Worm (Caenorhabditis elegans): ENCODE measurements around the gene Y57A10C.8.

Gene Y57A10C.8

ce11 chrII:12432356-12432755 lies 2.7 kb upstream of the Y57A10C.8 start, which contains the start of gene dct-12:
dct-12 (minus strand) TSS chrII:12432456.
- TF ChIP-seq sox-4 (tag; optimal IDR thresholded peaks at IDR 0.05) (no peak), elt-2 (tag; optimal IDR thresholded peaks at IDR 0.05) (no peak), pros-1 (tag; optimal IDR thresholded peaks at IDR 0.05) (no peak), eyg-1 (tag; optimal IDR thresholded peaks at IDR 0.05) (no peak), ceh-24 (tag; optimal IDR thresholded peaks at IDR 0.05) (no peak), dmd-4 (tag; optimal IDR thresholded peaks at IDR 0.05; ENCODE audit: borderline replicate concordance) (no peak), nfya-1 (tag; optimal IDR thresholded peaks at IDR 0.05) (no peak), ceh-14 (tag; optimal IDR thresholded peaks at IDR 0.05) (no peak), lin-11 (tag; optimal IDR thresholded peaks at IDR 0.05) (no peak), ceh-2 (tag; optimal IDR thresholded peaks at IDR 0.05) (no peak), sox-2 (GFP tag; IDR thresholded peaks at IDR 0.05) (no peak), ets-4 (tag; optimal IDR thresholded peaks at IDR 0.05) (no peak)

- no peak for TF ChIP-seq npax-4 (tag; optimal IDR thresholded peaks at IDR 0.05)
- peak; percentile 76 for TF ChIP-seq elt-2 (tag; optimal IDR thresholded peaks at IDR 0.05)
- no peak for TF ChIP-seq elt-4 (tag; optimal IDR thresholded peaks at IDR 0.05)
These were observed 3.9 kb downstream of the Y57A10C.8 start, which contains the start of gene daf-22 for ce11 chrII:12425644-12426222. daf-22 (minus strand) TSS chrII:12425694.

ce11 chrII:12420486-12420885 lies 9.2 kb downstream of the Y57A10C.8 start, which contains the start of gene sre-26:
sre-26 (minus strand) TSS chrII:12420586.
- TF ChIP-seq fkh-10 (GFP tag; optimal IDR thresholded peaks at IDR 0.05) (no peak), ceh-48 (tag; optimal IDR thresholded peaks at IDR 0.05) (no peak), ceh-14 (tag; optimal IDR thresholded peaks at IDR 0.05) (no peak), lim-6 (tag; optimal IDR thresholded peaks at IDR 0.05) (no peak), ceh-22 (tag; optimal IDR thresholded peaks at IDR 0.05) (no peak), pha-4 (tag; optimal IDR thresholded peaks at IDR 0.05) (no peak), unc-42 (tag; optimal IDR thresholded peaks at IDR 0.05) (no peak)

ce11 chrII:12417996-12418395 lies 11.6 kb downstream of the Y57A10C.8 start:
- no peak for TF ChIP-seq fkh-6 (tag; optimal IDR thresholded peaks at IDR 0.05)

ce11 chrII:12417514-12417913 lies 12.1 kb downstream of the Y57A10C.8 start, which contains the start of gene sre-27:
sre-27 (minus strand) TSS chrII:12417614.
- TF ChIP-seq sdc-2 (tag; optimal IDR thresholded peaks at IDR 0.05), result no peak
- TF ChIP-seq C38D4.7 (GFP tag; optimal IDR thresholded peaks at IDR 0.05), result no peak
- TF ChIP-seq ceh-18 (tag; optimal IDR thresholded peaks at IDR 0.05), result no peak
- no peak for TF ChIP-seq pax-1 (tag; optimal IDR thresholded peaks at IDR 0.05)
- no peak for TF ChIP-seq pros-1 (tag; optimal IDR thresholded peaks at IDR 0.05)
- no peak for TF ChIP-seq ceh-22 (tag; optimal IDR thresholded peaks at IDR 0.05)
- TF ChIP-seq T23F11.4 (GFP tag; optimal IDR thresholded peaks at IDR 0.05), result no peak
- no peak for TF ChIP-seq ceh-45 (GFP tag; IDR thresholded peaks at IDR 0.05)

- no peak for TF ChIP-seq odd-2 (tag; optimal IDR thresholded peaks at IDR 0.05)
- TF ChIP-seq unc-86 (tag; optimal IDR thresholded peaks at IDR 0.05), result no peak
- no peak for TF ChIP-seq rnt-1 (tag; optimal IDR thresholded peaks at IDR 0.05)
- no peak for TF ChIP-seq nhr-232 (tag; optimal IDR thresholded peaks at IDR 0.05)
- no peak for TF ChIP-seq hlh-30 (tag; optimal IDR thresholded peaks at IDR 0.05; ENCODE audit: insufficient read depth)
- no peak for TF ChIP-seq C08G9.2 (tag; optimal IDR thresholded peaks at IDR 0.05)
- no peak for TF ChIP-seq ceh-6 (GFP tag; optimal IDR thresholded peaks at IDR 0.05)
- TF ChIP-seq sdc-2 (tag; optimal IDR thresholded peaks at IDR 0.05), result no peak
- TF ChIP-seq zip-5 (tag; optimal IDR thresholded peaks at IDR 0.05), result no peak
- no peak for TF ChIP-seq ceh-24 (tag; optimal IDR thresholded peaks at IDR 0.05)
- no peak for TF ChIP-seq dmd-4 (tag; optimal IDR thresholded peaks at IDR 0.05; ENCODE audit: borderline replicate concordance)
- no peak for TF ChIP-seq gmeb-2 (tag; optimal IDR thresholded peaks at IDR 0.05)
These were observed 14.8 kb downstream of the Y57A10C.8 start, which contains the start of gene Y57A10C.11 for ce11 chrII:12414805-12415204. Y57A10C.11 (minus strand) TSS chrII:12414905.

Data from whole organism, late embryonic.